Worm (Caenorhabditis elegans) whole organism, mixed stage, embryonic: ENCODE results near the gene M01F1.4.

Source experiments
- M03D4.4 ChIP-seq: sonication (generic microtip); optimal IDR thresholded peaks from 2 replicates; lab custom pipeline; 2017; ENCODE audit warnings: mild to moderate bottlenecking, missing genetic modification characterization, missing compliant biosample characterization
- bed-3 ChIP-seq: fragments of 200-800 bp; sonication (Bioruptor generic); optimal IDR thresholded peaks from 3 replicates; lab custom pipeline; 2018; ENCODE audit warnings: mild to moderate bottlenecking, missing genetic modification characterization, moderate library complexity, missing compliant biosample characterization
- blmp-1 ChIP-seq: fragments of 150-350 bp; optimal IDR thresholded peaks from 2 replicates; lab custom pipeline; 2014; ENCODE audit warnings: missing biosample characterization, missing genetic modification characterization
- ceh-39 ChIP-seq: fragments of 150-350 bp; optimal IDR thresholded peaks from 2 replicates; lab custom pipeline; 2014; ENCODE audit warnings: missing biosample characterization, missing genetic modification characterization
- ceh-43 ChIP-seq: fragments of 200-800 bp; sonication (Bioruptor generic); optimal IDR thresholded peaks from 2 replicates; lab custom pipeline; 2018; ENCODE audit warnings: mild to moderate bottlenecking, missing genetic modification characterization, moderate library complexity, missing compliant biosample characterization
- ceh-83 ChIP-seq: fragments of 200-800 bp; sonication (Bioruptor generic); optimal IDR thresholded peaks from 2 replicates; lab custom pipeline; 2018; ENCODE audit warnings: mild to moderate bottlenecking, missing genetic modification characterization, missing compliant biosample characterization
- ces-1 ChIP-seq: fragments of 150-350 bp; optimal IDR thresholded peaks from 2 replicates; lab custom pipeline; 2014; ENCODE audit warnings: missing biosample characterization, missing genetic modification reagents, missing genetic modification characterization
- cnd-1 ChIP-seq: fragments of 200-800 bp; sonication (Bioruptor generic); optimal IDR thresholded peaks from 2 replicates; lab custom pipeline; 2018; ENCODE audit warnings: mild to moderate bottlenecking, missing genetic modification characterization, missing compliant biosample characterization
- drap-1 ChIP-seq: fragments of 200-800 bp; sonication (Bioruptor generic); optimal IDR thresholded peaks from 3 replicates; lab custom pipeline; 2018; ENCODE audit warnings: mild to moderate bottlenecking, missing genetic modification characterization, missing compliant biosample characterization
- elt-1 ChIP-seq: sonication (generic microtip); optimal IDR thresholded peaks from 2 replicates; lab custom pipeline; 2017; ENCODE audit warnings: missing genetic modification characterization, mild to moderate bottlenecking, missing compliant biosample characterization, antibody characterized with exemption, moderate library complexity, borderline replicate concordance; ENCODE audit not compliant: insufficient read depth
- elt-3 ChIP-seq: fragments of 150-350 bp; optimal IDR thresholded peaks from 2 replicates; lab custom pipeline; 2014; ENCODE audit warnings: missing biosample characterization, missing genetic modification characterization
- flh-1 ChIP-seq: fragments of 200-800 bp; sonication (Bioruptor generic); optimal IDR thresholded peaks from 2 replicates; lab custom pipeline; 2018; ENCODE audit warnings: mild to moderate bottlenecking, missing genetic modification characterization, moderate library complexity, missing compliant biosample characterization
- ham-2 ChIP-seq: fragments of 200-800 bp; sonication (Bioruptor generic); optimal IDR thresholded peaks from 2 replicates; lab custom pipeline; 2018; ENCODE audit warnings: mild to moderate bottlenecking, missing genetic modification characterization, missing compliant biosample characterization
- hlh-1 ChIP-seq: fragments of 150-350 bp; optimal IDR thresholded peaks from 2 replicates; lab custom pipeline; 2014; ENCODE audit warnings: missing biosample characterization, missing genetic modification reagents, missing genetic modification characterization
- lin-13 ChIP-seq: fragments of 150-350 bp; optimal IDR thresholded peaks from 2 replicates; lab custom pipeline; 2014; ENCODE audit warnings: missing biosample characterization, missing genetic modification characterization
- lin-32 ChIP-seq: fragments of 200-800 bp; sonication (Bioruptor generic); optimal IDR thresholded peaks from 2 replicates; lab custom pipeline; 2018; ENCODE audit warnings: mild to moderate bottlenecking, missing genetic modification characterization, missing compliant biosample characterization
- lsy-2 ChIP-seq: fragments of 150-350 bp; optimal IDR thresholded peaks from 2 replicates; lab custom pipeline; 2014; ENCODE audit warnings: missing biosample characterization, missing genetic modification characterization
- mab-5 ChIP-seq: fragments of 150-350 bp; optimal IDR thresholded peaks from 2 replicates; lab custom pipeline; 2014; ENCODE audit warnings: missing biosample characterization, missing genetic modification characterization
- mep-1 ChIP-seq: fragments of 150-350 bp; optimal IDR thresholded peaks from 2 replicates; lab custom pipeline; 2017; ENCODE audit warnings: missing biosample characterization, missing genetic modification reagents, missing genetic modification characterization, inconsistent platforms
- mls-2 ChIP-seq: sonication (generic microtip); optimal IDR thresholded peaks from 2 replicates; lab custom pipeline; 2016; ENCODE audit warnings: mild to moderate bottlenecking, missing genetic modification characterization, moderate library complexity, missing compliant biosample characterization
- nhr-12 ChIP-seq: fragments of 150-350 bp; optimal IDR thresholded peaks from 2 replicates; lab custom pipeline; 2014; ENCODE audit warnings: missing biosample characterization, missing genetic modification characterization
- nhr-2 ChIP-seq: fragments of 150-350 bp; optimal IDR thresholded peaks from 2 replicates; lab custom pipeline; 2014; ENCODE audit warnings: missing biosample characterization, missing genetic modification characterization
- nhr-237 ChIP-seq: fragments of 150-350 bp; optimal IDR thresholded peaks from 2 replicates; lab custom pipeline; 2014; ENCODE audit warnings: missing biosample characterization, missing genetic modification characterization
- nhr-28 ChIP-seq: fragments of 150-350 bp; optimal IDR thresholded peaks from 2 replicates; lab custom pipeline; 2014; ENCODE audit warnings: missing biosample characterization, missing genetic modification characterization
- nhr-76 ChIP-seq: sonication (generic microtip); optimal IDR thresholded peaks from 2 replicates; lab custom pipeline; 2017; ENCODE audit warnings: missing biosample characterization, missing genetic modification characterization
- pha-4 ChIP-seq: fragments of 150-350 bp; optimal IDR thresholded peaks from 2 replicates; lab custom pipeline; 2018; ENCODE audit warnings: missing biosample characterization, missing genetic modification reagents, missing genetic modification characterization
- sem-2 ChIP-seq: fragments of 200-800 bp; sonication (Bioruptor generic); optimal IDR thresholded peaks from 2 replicates; lab custom pipeline; 2018; ENCODE audit warnings: mild to moderate bottlenecking, missing genetic modification characterization, missing compliant biosample characterization
- snpc-4 ChIP-seq: fragments of 150-350 bp; optimal IDR thresholded peaks from 2 replicates; lab custom pipeline; 2014; ENCODE audit warnings: missing biosample characterization, missing genetic modification characterization
- sptf-1 ChIP-seq: sonication (generic microtip); optimal IDR thresholded peaks from 2 replicates; lab custom pipeline; 2017; ENCODE audit warnings: mild to moderate bottlenecking, missing genetic modification characterization, moderate library complexity, missing compliant biosample characterization
- tbx-8 ChIP-seq: fragments of 200-800 bp; sonication (Bioruptor generic); optimal IDR thresholded peaks from 2 replicates; lab custom pipeline; 2018; ENCODE audit warnings: mild to moderate bottlenecking, missing genetic modification characterization, moderate library complexity, missing compliant biosample characterization
- unc-120 ChIP-seq: sonication (generic microtip); optimal IDR thresholded peaks from 2 replicates; lab custom pipeline; 2017; ENCODE audit warnings: missing genetic modification characterization, missing compliant biosample characterization; ENCODE audit not compliant: poor library complexity, severe bottlenecking
- unc-39 ChIP-seq: fragments of 150-350 bp; optimal IDR thresholded peaks from 2 replicates; lab custom pipeline; 2014; ENCODE audit warnings: missing biosample characterization, missing genetic modification characterization
- unc-62 ChIP-seq: fragments of 150-350 bp; optimal IDR thresholded peaks from 2 replicates; lab custom pipeline; 2014; ENCODE audit warnings: missing biosample characterization, missing genetic modification reagents, missing genetic modification characterization
- zip-8 ChIP-seq: fragments of 150-350 bp; optimal IDR thresholded peaks from 2 replicates; lab custom pipeline; 2014; ENCODE audit warnings: missing biosample characterization, missing genetic modification characterization
- ztf-11 ChIP-seq: fragments of 150-350 bp; optimal IDR thresholded peaks from 2 replicates; lab custom pipeline; 2014; ENCODE audit warnings: missing biosample characterization, missing genetic modification characterization

Gene M01F1.4

ce11 chrIII:3502215-3502838 lies 7.5 kb downstream of the M01F1.4 start, which contains the start of gene M01F1.8:
TSS of gene M01F1.8 (minus strand) at chrIII:3502549.
- TF ChIP-seq ceh-39 (no peak), nhr-237 (tag; lab: Kevin White, UChicago) (no peak), M03D4.4 (tag; lab: Kevin White, UChicago) (no peak), elt-3 (tag; lab: Kevin White, UChicago) (no peak)

DNA sequence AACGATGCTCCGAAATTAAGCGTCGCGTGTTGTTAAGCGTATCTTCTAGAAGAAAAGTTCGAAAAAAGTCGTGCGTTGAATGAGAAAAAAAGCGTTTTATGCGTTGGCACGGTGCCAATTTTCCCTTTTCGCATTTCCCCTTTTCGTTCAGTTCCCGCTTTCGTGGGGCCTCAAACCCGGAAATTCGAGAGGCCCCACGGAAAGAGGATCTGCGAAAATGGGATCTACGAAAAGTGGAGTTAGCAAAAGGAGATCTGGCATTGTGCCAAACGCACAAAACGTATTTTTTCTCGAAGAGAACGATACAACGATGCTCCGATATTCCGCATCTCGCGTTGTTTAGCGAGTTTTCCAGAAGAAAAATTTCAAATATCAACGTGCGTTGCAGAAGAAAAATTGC lies 10.0 kb downstream of the M01F1.4 start:
- TF ChIP-seq unc-62, result no peak
- no peak for TF ChIP-seq zip-8 (tag; lab: Kevin White, UChicago)
- TF ChIP-seq M03D4.4 (tag; lab: Kevin White, UChicago), result peak; percentile 92
- TF ChIP-seq nhr-12, result no peak
- no peak for TF ChIP-seq lsy-2 (tag; lab: Kevin White, UChicago)
- TF ChIP-seq cnd-1 (tag; lab: Kevin White, UChicago), result peak; percentile 98
- peak; percentile 46 for TF ChIP-seq ces-1 (GFP tag; lab: Kevin White, UChicago)
- no peak for TF ChIP-seq nhr-76 (tag; lab: Kevin White, UChicago)
- TF ChIP-seq mls-2 (tag; lab: Kevin White, UChicago), result peak; percentile 98
- peak; percentile 71 for TF ChIP-seq unc-120 (tag; lab: Kevin White, UChicago)
- peak; percentile 94 for TF ChIP-seq bed-3 (GFP tag; lab: Kevin White, UChicago)
- peak; percentile 85 for TF ChIP-seq ham-2 (GFP tag; lab: Kevin White, UChicago)
- peak; percentile 29 for TF ChIP-seq lin-13
- TF ChIP-seq nhr-28, result no peak
- TF ChIP-seq unc-39 (tag; lab: Kevin White, UChicago), result no peak
- peak; percentile 95 for TF ChIP-seq drap-1 (GFP tag; lab: Kevin White, UChicago)
- peak; percentile 62 for TF ChIP-seq mep-1 (tag; lab: Kevin White, UChicago)
- TF ChIP-seq hlh-1 (tag; lab: Kevin White, UChicago), result no peak
- no peak for TF ChIP-seq nhr-2 (tag; lab: Kevin White, UChicago)
- TF ChIP-seq tbx-8, result peak; percentile 100
- TF ChIP-seq pha-4 (tag; lab: Kevin White, UChicago), result no peak
- no peak for TF ChIP-seq elt-3 (tag; lab: Kevin White, UChicago)
- TF ChIP-seq blmp-1 (tag; lab: Kevin White, UChicago), result no peak
- TF ChIP-seq elt-1 (tag; lab: Kevin White, UChicago), result no peak
- TF ChIP-seq ceh-39, result no peak
- peak; percentile 91 for TF ChIP-seq sem-2 (GFP tag; lab: Kevin White, UChicago)
- peak; percentile 96 for TF ChIP-seq ceh-83 (GFP tag; lab: Kevin White, UChicago)
- no peak for TF ChIP-seq snpc-4 (tag; lab: Kevin White, UChicago)
- peak; percentile 69 for TF ChIP-seq flh-1 (GFP tag; lab: Kevin White, UChicago)
- no peak for TF ChIP-seq ztf-11 (tag; lab: Kevin White, UChicago)
- no peak for TF ChIP-seq nhr-237 (tag; lab: Kevin White, UChicago)
- TF ChIP-seq mab-5, result no peak
- TF ChIP-seq sptf-1 (tag; lab: Kevin White, UChicago), result peak; percentile 97
- peak; percentile 97 for TF ChIP-seq lin-32
- TF ChIP-seq ceh-43 (GFP tag; lab: Kevin White, UChicago), result peak; percentile 81

ce11 chrIII:3498957-3499356 lies 10.9 kb downstream of the M01F1.4 start, which contains the start of gene M01F1.9:
TSS of gene M01F1.9 (minus strand) at chrIII:3499057.
- TF ChIP-seq mls-2 (tag; lab: Kevin White, UChicago) (no peak), nhr-12 (no peak), elt-3 (tag; lab: Kevin White, UChicago) (no peak), ham-2 (GFP tag; lab: Kevin White, UChicago) (no peak), nhr-237 (tag; lab: Kevin White, UChicago) (no peak), elt-1 (tag; lab: Kevin White, UChicago) (no peak), ces-1 (GFP tag; lab: Kevin White, UChicago) (no peak), unc-120 (tag; lab: Kevin White, UChicago) (no peak), lin-13 (no peak), sptf-1 (tag; lab: Kevin White, UChicago) (no peak), blmp-1 (tag; lab: Kevin White, UChicago) (no peak), nhr-2 (tag; lab: Kevin White, UChicago) (no peak), cnd-1 (tag; lab: Kevin White, UChicago) (no peak), lsy-2 (tag; lab: Kevin White, UChicago) (no peak)
